Worm (Caenorhabditis elegans): ENCODE data around the gene C16D9.4.
A peak's percentile ranks its signal among the peaks of the same experiment; 100 is the strongest.

The C16D9.4 gene

ce11 chrV:8269878-8270277, 27.2 kb upstream of the C16D9.4 start:
- TF ChIP-seq sma-3 (GFP tag; optimal IDR thresholded peaks at IDR 0.05) (peak; percentile 9), unc-55 (GFP tag; optimal IDR thresholded peaks at IDR 0.05) (no peak), fos-1 (tag; optimal IDR thresholded peaks at IDR 0.05) (peak; percentile 2), R02D3.7 (tag; optimal IDR thresholded peaks at IDR 0.05) (no peak), sma-9 (GFP tag; optimal IDR thresholded peaks at IDR 0.05) (peak; percentile 55), sma-9 (tag; optimal IDR thresholded peaks at IDR 0.05) (no peak)

ce11 chrV:8268902-8269301, 26.2 kb upstream of the C16D9.4 start, which contains the start of the genes asp-6 and asp-12:
asp-6 (minus strand) TSS chrV:8268937.
asp-12 (plus strand) TSS chrV:8269210.
- TF ChIP-seq fos-1 (tag; optimal IDR thresholded peaks at IDR 0.05) (peak; percentile 8), sma-9 (GFP tag; optimal IDR thresholded peaks at IDR 0.05) (peak; percentile 35), sma-9 (tag; optimal IDR thresholded peaks at IDR 0.05) (no peak), gmeb-1 (tag; optimal IDR thresholded peaks at IDR 0.05) (no peak)

ce11 chrV:8267275-8267674, 24.6 kb upstream of the C16D9.4 start:
- TF ChIP-seq nhr-129 (tag; optimal IDR thresholded peaks at IDR 0.05): peak; percentile 66
- peak; percentile 63 for TF ChIP-seq sma-9 (GFP tag; optimal IDR thresholded peaks at IDR 0.05)
- no peak for TF ChIP-seq sma-9 (tag; optimal IDR thresholded peaks at IDR 0.05)
- no peak for TF ChIP-seq snpc-4 (tag; optimal IDR thresholded peaks at IDR 0.05)
- TF ChIP-seq crh-2 (tag; optimal IDR thresholded peaks at IDR 0.05): peak; percentile 77
- no peak for TF ChIP-seq ceh-16 (tag; optimal IDR thresholded peaks at IDR 0.05)
- TF ChIP-seq alr-1 (tag; optimal IDR thresholded peaks at IDR 0.05): no peak
- no peak for TF ChIP-seq ztf-4 (tag; optimal IDR thresholded peaks at IDR 0.05)
- peak in 1 of 2 experiments; percentile 24 for TF ChIP-seq lsy-2 (tag; optimal IDR thresholded peaks at IDR 0.05)
- peak; percentile 34 for TF ChIP-seq sma-3 (GFP tag; optimal IDR thresholded peaks at IDR 0.05)
- TF ChIP-seq skn-1 (tag; optimal IDR thresholded peaks at IDR 0.05): no peak
- peak; percentile 71 for TF ChIP-seq gmeb-1 (tag; optimal IDR thresholded peaks at IDR 0.05)
- peak; percentile 16 for TF ChIP-seq lin-13 (GFP tag; optimal IDR thresholded peaks at IDR 0.05)
- TF ChIP-seq fos-1 (tag; optimal IDR thresholded peaks at IDR 0.05): peak; percentile 73

ce11 chrV:8266232-8266631, 23.5 kb upstream of the C16D9.4 start, which contains the start of gene F21F8.5:
F21F8.5 (minus strand) TSS chrV:8266332.
- TF ChIP-seq fos-1 (tag; optimal IDR thresholded peaks at IDR 0.05) (no peak), ama-1 (optimal IDR thresholded peaks at IDR 0.05) (no peak), ztf-1 (GFP tag; conservative IDR thresholded peaks at IDR 0.05) (no peak), sma-3 (GFP tag; optimal IDR thresholded peaks at IDR 0.05) (no peak), mab-5 (tag; optimal IDR thresholded peaks at IDR 0.05) (no peak)

- TF ChIP-seq unc-55 (GFP tag; optimal IDR thresholded peaks at IDR 0.05) (no peak), fos-1 (tag; optimal IDR thresholded peaks at IDR 0.05) (no peak), mab-5 (tag; optimal IDR thresholded peaks at IDR 0.05) (no peak), sma-9 (GFP tag; optimal IDR thresholded peaks at IDR 0.05) (no peak), sma-9 (tag; optimal IDR thresholded peaks at IDR 0.05) (no peak), mdl-1 (tag; optimal IDR thresholded peaks at IDR 0.05) (no peak), F13H6.1 (tag; optimal IDR thresholded peaks at IDR 0.05) (no peak), ceh-16 (tag; optimal IDR thresholded peaks at IDR 0.05) (no peak), nhr-10 (tag; optimal IDR thresholded peaks at IDR 0.05) (no peak), ceh-82 (tag; optimal IDR thresholded peaks at IDR 0.05) (no peak), ztf-1 (GFP tag; conservative IDR thresholded peaks at IDR 0.05) (no peak), ztf-11 (tag; optimal IDR thresholded peaks at IDR 0.05) (no peak), nhr-6 (tag; optimal IDR thresholded peaks at IDR 0.05) (no peak), blmp-1 (tag; optimal IDR thresholded peaks at IDR 0.05; ENCODE audit: insufficient read depth) (no peak), nhr-21 (tag; optimal IDR thresholded peaks at IDR 0.05) (no peak), nhr-237 (tag; optimal IDR thresholded peaks at IDR 0.05) (no peak), skn-1 (tag; optimal IDR thresholded peaks at IDR 0.05) (no peak), nhr-23 (tag; optimal IDR thresholded peaks at IDR 0.05) (no peak), unc-39 (tag; optimal IDR thresholded peaks at IDR 0.05) (no peak), nhr-25 (tag; optimal IDR thresholded peaks at IDR 0.05) (no peak)
These were observed 21.2 kb upstream of the C16D9.4 start, which contains the start of gene C16D9.9 for ce11 chrV:8263941-8264340. C16D9.9 (plus strand) TSS chrV:8264241.

- TF ChIP-seq egl-27 (tag; optimal IDR thresholded peaks at IDR 0.05) (no peak), sma-9 (GFP tag; optimal IDR thresholded peaks at IDR 0.05) (no peak), sma-9 (tag; optimal IDR thresholded peaks at IDR 0.05) (no peak), crh-2 (tag; optimal IDR thresholded peaks at IDR 0.05) (no peak), ztf-1 (GFP tag; conservative IDR thresholded peaks at IDR 0.05) (no peak), C34F6.9 (tag; optimal IDR thresholded peaks at IDR 0.05) (no peak)
These were observed 20.8 kb upstream of the C16D9.4 start, which contains the start of gene C16D9.8 for ce11 chrV:8263466-8263865. C16D9.8 (minus strand) TSS chrV:8263566.

Data from whole organism, L2 larva.